Worm (Caenorhabditis elegans): ENCODE results near the gene Y37E11B.10.

ce11 chrIV:3618719-3619118, 12.5 kb upstream of the Y37E11B.10 start:
- TF ChIP-seq lin-13 (GFP tag; optimal IDR thresholded peaks at IDR 0.05) = no peak
- TF ChIP-seq jun-1 (tag; optimal IDR thresholded peaks at IDR 0.05) = no peak
- no peak for TF ChIP-seq fos-1 (tag; optimal IDR thresholded peaks at IDR 0.05)

Measured in whole organism, L1 larva.